Worm (Caenorhabditis elegans) whole organism, early embryonic: ENCODE measurements around the gene F31F6.2.

ENCODE experiments used
- aly-1 ChIP-seq: sonication (generic microtip); optimal IDR thresholded peaks from 2 replicates; lab custom pipeline; 2016; ENCODE audit warnings: missing genetic modification characterization, missing compliant biosample characterization
- ama-1 ChIP-seq: fragments of 150-350 bp; optimal IDR thresholded peaks from 2 replicates; lab custom pipeline; 2014
- ceh-13 ChIP-seq: fragments of 200-800 bp; sonication (Bioruptor generic); optimal IDR thresholded peaks from 2 replicates; lab custom pipeline; 2018; ENCODE audit warnings: mild to moderate bottlenecking, missing genetic modification characterization, missing compliant biosample characterization
- flt-1 ChIP-seq: fragments of 200-800 bp; sonication (Bioruptor generic); IDR thresholded peaks from 2 replicates; pipeline ENCODE4 v1.3.6; 2022; ENCODE audit warnings: missing genetic modification characterization, missing compliant biosample characterization
- hmbx-1 ChIP-seq: sonication (generic microtip); optimal IDR thresholded peaks from 2 replicates; lab custom pipeline; 2016; ENCODE audit warnings: mild to moderate bottlenecking, missing genetic modification characterization, missing compliant biosample characterization
- scrt-1 ChIP-seq: fragments of 200-800 bp; sonication (Bioruptor generic); IDR thresholded peaks from 2 replicates; pipeline ENCODE4 v1.3.6; 2022; ENCODE audit warnings: missing genetic modification characterization, missing compliant biosample characterization
- sea-1 ChIP-seq: fragments of 200-800 bp; sonication (Bioruptor generic); conservative IDR thresholded peaks from 2 replicates; pipeline ENCODE4 v1.3.6; 2022; ENCODE audit warnings: missing genetic modification characterization, missing compliant biosample characterization
- tra-4 ChIP-seq: sonication (generic microtip); optimal IDR thresholded peaks from 2 replicates; lab custom pipeline; 2017; ENCODE audit warnings: missing genetic modification characterization, missing compliant biosample characterization

- TF ChIP-seq scrt-1 (no peak), hmbx-1 (tag; lab: Kevin White, UChicago) (no peak), sea-1 (GFP tag; lab: Robert Waterston, UW) (no peak), flt-1 (no peak), ceh-13 (GFP tag; lab: Kevin White, UChicago) (no peak), ama-1 (no peak), tra-4 (no peak), aly-1 (tag; lab: Kevin White, UChicago) (no peak)
Observed at ce11 chrX:14838339-14838738, 33.3 kb downstream of the F31F6.2 start.
